Worm (Caenorhabditis elegans) whole organism, mixed stage, embryonic: ENCODE results near the gene nas-3.

Experiments used
- M03D4.4 ChIP-seq: sonication (generic microtip); optimal IDR thresholded peaks from 2 replicates; lab custom pipeline; 2017; ENCODE audit warnings: mild to moderate bottlenecking, missing genetic modification characterization, missing compliant biosample characterization
- bed-3 ChIP-seq: fragments of 200-800 bp; sonication (Bioruptor generic); optimal IDR thresholded peaks from 3 replicates; lab custom pipeline; 2018; ENCODE audit warnings: mild to moderate bottlenecking, missing genetic modification characterization, moderate library complexity, missing compliant biosample characterization
- blmp-1 ChIP-seq: fragments of 150-350 bp; optimal IDR thresholded peaks from 2 replicates; lab custom pipeline; 2014; ENCODE audit warnings: missing biosample characterization, missing genetic modification characterization
- ceh-43 ChIP-seq: fragments of 200-800 bp; sonication (Bioruptor generic); optimal IDR thresholded peaks from 2 replicates; lab custom pipeline; 2018; ENCODE audit warnings: mild to moderate bottlenecking, missing genetic modification characterization, moderate library complexity, missing compliant biosample characterization
- ceh-83 ChIP-seq: fragments of 200-800 bp; sonication (Bioruptor generic); optimal IDR thresholded peaks from 2 replicates; lab custom pipeline; 2018; ENCODE audit warnings: mild to moderate bottlenecking, missing genetic modification characterization, missing compliant biosample characterization
- ces-1 ChIP-seq: fragments of 150-350 bp; optimal IDR thresholded peaks from 2 replicates; lab custom pipeline; 2014; ENCODE audit warnings: missing biosample characterization, missing genetic modification reagents, missing genetic modification characterization
- cnd-1 ChIP-seq: fragments of 200-800 bp; sonication (Bioruptor generic); optimal IDR thresholded peaks from 2 replicates; lab custom pipeline; 2018; ENCODE audit warnings: mild to moderate bottlenecking, missing genetic modification characterization, missing compliant biosample characterization
- drap-1 ChIP-seq: fragments of 200-800 bp; sonication (Bioruptor generic); optimal IDR thresholded peaks from 3 replicates; lab custom pipeline; 2018; ENCODE audit warnings: mild to moderate bottlenecking, missing genetic modification characterization, missing compliant biosample characterization
- elt-1 ChIP-seq: sonication (generic microtip); optimal IDR thresholded peaks from 2 replicates; lab custom pipeline; 2017; ENCODE audit warnings: missing genetic modification characterization, mild to moderate bottlenecking, missing compliant biosample characterization, antibody characterized with exemption, moderate library complexity, borderline replicate concordance; ENCODE audit not compliant: insufficient read depth
- elt-3 ChIP-seq: fragments of 150-350 bp; optimal IDR thresholded peaks from 2 replicates; lab custom pipeline; 2014; ENCODE audit warnings: missing biosample characterization, missing genetic modification characterization
- flh-1 ChIP-seq: fragments of 200-800 bp; sonication (Bioruptor generic); optimal IDR thresholded peaks from 2 replicates; lab custom pipeline; 2018; ENCODE audit warnings: mild to moderate bottlenecking, missing genetic modification characterization, moderate library complexity, missing compliant biosample characterization
- hlh-1 ChIP-seq: fragments of 150-350 bp; optimal IDR thresholded peaks from 2 replicates; lab custom pipeline; 2014; ENCODE audit warnings: missing biosample characterization, missing genetic modification reagents, missing genetic modification characterization
- lin-13 ChIP-seq: fragments of 150-350 bp; optimal IDR thresholded peaks from 2 replicates; lab custom pipeline; 2014; ENCODE audit warnings: missing biosample characterization, missing genetic modification characterization
- lin-32 ChIP-seq: fragments of 200-800 bp; sonication (Bioruptor generic); optimal IDR thresholded peaks from 2 replicates; lab custom pipeline; 2018; ENCODE audit warnings: mild to moderate bottlenecking, missing genetic modification characterization, missing compliant biosample characterization
- lsy-2 ChIP-seq: fragments of 150-350 bp; optimal IDR thresholded peaks from 2 replicates; lab custom pipeline; 2014; ENCODE audit warnings: missing biosample characterization, missing genetic modification characterization
- mab-5 ChIP-seq: fragments of 150-350 bp; optimal IDR thresholded peaks from 2 replicates; lab custom pipeline; 2014; ENCODE audit warnings: missing biosample characterization, missing genetic modification characterization
- mep-1 ChIP-seq: fragments of 150-350 bp; optimal IDR thresholded peaks from 2 replicates; lab custom pipeline; 2017; ENCODE audit warnings: missing biosample characterization, missing genetic modification reagents, missing genetic modification characterization, inconsistent platforms
- mls-2 ChIP-seq: sonication (generic microtip); optimal IDR thresholded peaks from 2 replicates; lab custom pipeline; 2016; ENCODE audit warnings: mild to moderate bottlenecking, missing genetic modification characterization, moderate library complexity, missing compliant biosample characterization
- nhr-2 ChIP-seq: fragments of 150-350 bp; optimal IDR thresholded peaks from 2 replicates; lab custom pipeline; 2014; ENCODE audit warnings: missing biosample characterization, missing genetic modification characterization
- nhr-237 ChIP-seq: fragments of 150-350 bp; optimal IDR thresholded peaks from 2 replicates; lab custom pipeline; 2014; ENCODE audit warnings: missing biosample characterization, missing genetic modification characterization
- nhr-76 ChIP-seq: sonication (generic microtip); optimal IDR thresholded peaks from 2 replicates; lab custom pipeline; 2017; ENCODE audit warnings: missing biosample characterization, missing genetic modification characterization
- sem-2 ChIP-seq: fragments of 200-800 bp; sonication (Bioruptor generic); optimal IDR thresholded peaks from 2 replicates; lab custom pipeline; 2018; ENCODE audit warnings: mild to moderate bottlenecking, missing genetic modification characterization, missing compliant biosample characterization
- snpc-4 ChIP-seq: fragments of 150-350 bp; optimal IDR thresholded peaks from 2 replicates; lab custom pipeline; 2014; ENCODE audit warnings: missing biosample characterization, missing genetic modification characterization
- sptf-1 ChIP-seq: sonication (generic microtip); optimal IDR thresholded peaks from 2 replicates; lab custom pipeline; 2017; ENCODE audit warnings: mild to moderate bottlenecking, missing genetic modification characterization, moderate library complexity, missing compliant biosample characterization
- tbx-8 ChIP-seq: fragments of 200-800 bp; sonication (Bioruptor generic); optimal IDR thresholded peaks from 2 replicates; lab custom pipeline; 2018; ENCODE audit warnings: mild to moderate bottlenecking, missing genetic modification characterization, moderate library complexity, missing compliant biosample characterization
- unc-120 ChIP-seq: sonication (generic microtip); optimal IDR thresholded peaks from 2 replicates; lab custom pipeline; 2017; ENCODE audit warnings: missing genetic modification characterization, missing compliant biosample characterization; ENCODE audit not compliant: poor library complexity, severe bottlenecking
- unc-39 ChIP-seq: fragments of 150-350 bp; optimal IDR thresholded peaks from 2 replicates; lab custom pipeline; 2014; ENCODE audit warnings: missing biosample characterization, missing genetic modification characterization
- unc-62 ChIP-seq: fragments of 150-350 bp; optimal IDR thresholded peaks from 2 replicates; lab custom pipeline; 2014; ENCODE audit warnings: missing biosample characterization, missing genetic modification reagents, missing genetic modification characterization
- ztf-11 ChIP-seq: fragments of 150-350 bp; optimal IDR thresholded peaks from 2 replicates; lab custom pipeline; 2014; ENCODE audit warnings: missing biosample characterization, missing genetic modification characterization

Gene nas-3

DNA sequence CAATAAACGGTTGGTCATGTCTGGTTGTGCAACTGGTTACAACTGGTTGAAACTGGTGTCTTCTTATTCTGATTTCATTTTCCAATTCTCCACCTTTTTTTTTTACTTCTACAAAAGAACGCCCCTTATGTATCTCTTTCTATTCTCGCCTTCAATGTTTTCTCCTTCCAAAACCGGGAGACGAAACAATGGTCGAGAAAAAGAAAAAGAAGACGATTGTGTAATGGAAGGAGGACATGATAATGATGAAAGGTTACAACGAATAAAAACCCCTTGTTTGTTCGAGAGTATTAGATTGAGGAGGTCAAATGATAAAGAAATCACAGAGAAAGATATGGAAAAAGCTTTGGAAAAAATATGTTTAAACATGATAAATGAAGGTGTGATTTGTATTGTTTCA lies 40.9 kb downstream of the nas-3 start, which contains the start of gene C50F4.8:
C50F4.8 (minus strand) TSS at position 28 of the 400 bp plus-strand sequence.
- TF ChIP-seq lin-32 (GFP tag; lab: Kevin White, UChicago) (no peak), ces-1 (GFP tag; lab: Kevin White, UChicago) (no peak), flh-1 (GFP tag; lab: Kevin White, UChicago) (no peak), mab-5 (tag; lab: Kevin White, UChicago) (no peak), unc-120 (tag; lab: Kevin White, UChicago) (no peak), lsy-2 (no peak), hlh-1 (tag; lab: Kevin White, UChicago) (no peak), sem-2 (no peak), drap-1 (GFP tag; lab: Kevin White, UChicago) (no peak), blmp-1 (tag; lab: Kevin White, UChicago) (no peak), cnd-1 (tag; lab: Kevin White, UChicago) (no peak), nhr-76 (tag; lab: Kevin White, UChicago) (no peak), nhr-2 (tag; lab: Kevin White, UChicago) (no peak)

DNA sequence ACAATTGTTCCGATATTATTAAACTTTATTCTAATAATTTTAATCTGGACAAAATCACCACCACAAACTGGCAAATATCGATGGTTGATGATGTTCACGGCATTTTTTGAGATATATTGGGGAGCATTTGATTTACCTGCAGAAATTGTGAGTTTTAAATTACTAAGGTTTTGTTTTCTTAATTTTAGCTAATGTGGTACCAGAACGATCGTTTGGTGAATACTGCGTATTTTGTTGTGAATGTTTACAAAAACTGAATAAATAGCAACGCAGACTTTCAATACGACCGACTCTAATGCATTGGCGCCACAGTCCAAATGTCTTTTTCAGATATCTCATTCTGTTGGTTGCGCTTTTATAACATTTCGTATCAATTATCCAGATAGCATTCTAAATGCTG lies 43.7 kb downstream of the nas-3 start:
- TF ChIP-seq cnd-1 (tag; lab: Kevin White, UChicago) (no peak), bed-3 (GFP tag; lab: Kevin White, UChicago) (no peak), ceh-83 (GFP tag; lab: Kevin White, UChicago) (no peak), tbx-8 (GFP tag; lab: Kevin White, UChicago) (no peak), lsy-2 (no peak), unc-120 (tag; lab: Kevin White, UChicago) (no peak), blmp-1 (tag; lab: Kevin White, UChicago) (no peak), nhr-2 (tag; lab: Kevin White, UChicago) (no peak), sem-2 (no peak), mls-2 (tag; lab: Kevin White, UChicago) (no peak), snpc-4 (tag; lab: Kevin White, UChicago) (no peak), ces-1 (GFP tag; lab: Kevin White, UChicago) (no peak), nhr-237 (tag; lab: Kevin White, UChicago) (no peak), mab-5 (tag; lab: Kevin White, UChicago) (no peak), ceh-43 (GFP tag; lab: Kevin White, UChicago) (no peak), flh-1 (GFP tag; lab: Kevin White, UChicago) (no peak)

DNA sequence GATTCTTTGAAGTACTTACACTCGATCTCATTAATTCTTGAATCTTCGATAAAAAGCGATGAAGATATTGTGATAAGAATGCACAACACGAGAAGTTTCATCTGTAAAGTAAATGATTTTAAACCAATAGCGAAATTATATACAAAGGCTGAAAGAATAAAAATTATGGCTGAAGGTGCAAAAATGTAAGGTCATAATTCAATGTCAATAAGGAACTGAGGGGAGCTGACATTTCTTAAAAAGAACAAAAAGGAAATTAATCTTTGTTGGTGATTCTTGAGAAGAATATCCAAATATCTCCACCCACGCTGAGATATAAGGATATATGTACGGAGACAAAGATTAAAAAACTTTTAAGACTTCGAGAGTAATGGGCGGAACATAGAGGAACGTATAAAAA lies 46.1 kb downstream of the nas-3 start, which contains the start of gene C50F4.9:
C50F4.9 (minus strand) TSS at position 101 of the 400 bp plus-strand sequence.
- TF ChIP-seq sptf-1 (tag; lab: Kevin White, UChicago) (no peak), ceh-83 (GFP tag; lab: Kevin White, UChicago) (no peak), unc-62 (GFP tag; lab: Kevin White, UChicago) (no peak), M03D4.4 (tag; lab: Kevin White, UChicago) (no peak)

DNA sequence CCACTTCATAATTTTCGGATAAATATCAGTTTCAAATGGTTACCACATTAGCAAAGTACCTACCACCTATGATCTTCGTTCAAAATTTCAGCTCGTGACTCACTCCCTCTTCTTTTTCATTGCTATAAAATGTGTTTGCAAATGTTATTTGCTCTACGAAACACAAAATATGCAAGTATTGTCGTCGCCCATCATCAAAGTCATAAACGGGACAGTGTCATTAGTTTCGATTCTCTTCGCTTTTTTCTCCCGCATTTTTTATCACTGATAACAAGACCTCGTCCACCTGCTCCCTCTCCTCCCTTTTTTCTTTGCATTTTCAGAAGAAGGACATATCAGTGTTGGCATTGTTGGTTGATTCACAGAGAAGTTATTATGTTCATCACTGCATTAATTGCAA lies 48.5 kb downstream of the nas-3 start, which contains the start of gene C50F4.1:
C50F4.1 (plus strand) TSS at position 324 of the 400 bp plus-strand sequence.
- TF ChIP-seq lin-32 (GFP tag; lab: Kevin White, UChicago) (no peak), unc-120 (tag; lab: Kevin White, UChicago) (no peak), ceh-83 (GFP tag; lab: Kevin White, UChicago) (no peak), sem-2 (no peak), tbx-8 (GFP tag; lab: Kevin White, UChicago) (no peak), cnd-1 (tag; lab: Kevin White, UChicago) (no peak), lin-13 (tag; lab: Kevin White, UChicago) (no peak), lsy-2 (no peak), ztf-11 (tag; lab: Kevin White, UChicago) (no peak), elt-3 (tag; lab: Kevin White, UChicago) (no peak), elt-1 (tag; lab: Kevin White, UChicago) (no peak), hlh-1 (tag; lab: Kevin White, UChicago) (no peak), ces-1 (GFP tag; lab: Kevin White, UChicago) (no peak), mep-1 (tag; lab: Kevin White, UChicago) (no peak), unc-39 (no peak), bed-3 (GFP tag; lab: Kevin White, UChicago) (no peak), M03D4.4 (tag; lab: Kevin White, UChicago) (no peak)

DNA sequence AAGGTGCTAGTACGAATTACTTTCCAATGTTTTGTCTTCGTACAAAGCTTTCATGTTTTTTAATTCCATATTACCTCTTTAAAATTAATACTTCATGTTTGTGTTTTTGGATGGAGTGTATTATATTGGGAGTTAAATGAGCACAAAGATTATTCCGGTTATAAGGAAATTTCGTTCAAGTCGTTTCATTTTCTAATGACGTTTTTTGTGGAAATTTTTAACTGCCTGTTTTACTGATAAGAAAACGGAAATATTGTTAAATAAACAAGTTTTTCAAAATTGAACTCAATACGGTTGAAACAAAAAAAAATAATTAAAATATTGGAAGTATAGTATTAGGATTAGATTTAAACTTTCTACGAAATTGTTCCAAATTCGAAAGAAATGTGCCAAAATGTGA lies 49.4 kb downstream of the nas-3 start:
- no peak for TF ChIP-seq mab-5 (tag; lab: Kevin White, UChicago)
- no peak for TF ChIP-seq elt-3 (tag; lab: Kevin White, UChicago)
- no peak for TF ChIP-seq nhr-237 (tag; lab: Kevin White, UChicago)
